Fruit fly (Drosophila melanogaster) whole organism: ENCODE results near the gene osy.

Source experiments
- CG8478 ChIP-seq: fragments of >200 bp; optimal IDR thresholded peaks from 2 replicates; lab custom pipeline; 2018; ENCODE audit warnings: inconsistent platforms
- Dll ChIP-seq: fragments of >200 bp; optimal IDR thresholded peaks from 2 replicates; lab custom pipeline; 2017
- EcR ChIP-seq, 2 experiments: fragments of >200 bp; optimal IDR thresholded peaks; 2 replicates each; lab custom pipeline; 2017; ENCODE audit warnings: missing biosample characterization in 2 of 2, missing genetic modification characterization in 2 of 2, missing genetic modification reagents in 2 of 2
- pan ChIP-seq: fragments of >200 bp; optimal IDR thresholded peaks from 2 replicates; lab custom pipeline; 2017
- psq ChIP-seq: fragments of >200 bp; optimal IDR thresholded peaks from 2 replicates; lab custom pipeline; 2017
- usp ChIP-seq: fragments of >200 bp; optimal IDR thresholded peaks from 2 replicates; lab custom pipeline; 2017; ENCODE audit warnings: missing biosample characterization, missing genetic modification characterization, mixed read lengths

The osy gene

dm6 chr3R:26318116-26318515 is at the start of gene osy:
TSS of gene osy (plus strand) at chr3R:26318355.
- TF ChIP-seq EcR (GFP tag; optimal IDR thresholded peaks at IDR 0.05; lab: Kevin White, UChicago) (no peak), Dll (no peak), usp (GFP tag; lab: Kevin White, UChicago) (no peak), CG8478 (lab: Kevin White, UChicago) (no peak), pan (no peak), psq (lab: Kevin White, UChicago) (no peak)

DNA sequence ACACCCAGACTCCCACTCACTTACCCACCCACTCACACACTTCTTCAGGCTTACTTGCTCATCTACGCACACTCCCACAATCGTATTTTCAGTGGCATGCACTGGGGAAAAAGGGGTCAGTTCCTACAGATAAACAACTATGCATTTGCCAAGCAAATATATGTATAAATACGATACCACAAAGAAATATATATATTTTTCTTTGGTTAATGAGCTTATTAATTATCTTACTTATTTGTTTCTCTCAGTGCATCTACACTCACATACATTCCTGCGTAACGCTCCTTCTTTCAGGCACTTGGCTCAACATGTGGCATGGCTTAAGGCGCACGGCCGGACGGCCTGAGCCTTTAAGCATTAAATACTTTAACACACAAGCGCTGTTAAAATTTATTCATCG is 37.8 kb upstream of the osy start:
- TF ChIP-seq Dll (no peak), EcR (GFP tag; optimal IDR thresholded peaks at IDR 0.05; lab: Kevin White, UChicago) (no peak), CG8478 (lab: Kevin White, UChicago) (no peak), psq (lab: Kevin White, UChicago) (no peak), usp (GFP tag; lab: Kevin White, UChicago) (no peak), pan (no peak)

- TF ChIP-seq pan (no peak), EcR (GFP tag; optimal IDR thresholded peaks at IDR 0.05; lab: Kevin White, UChicago) (peak in 1 of 2 experiments; percentile 20)
Observed at dm6 chr3R:26318857-26319256, 702 bp downstream of the osy start.

DNA sequence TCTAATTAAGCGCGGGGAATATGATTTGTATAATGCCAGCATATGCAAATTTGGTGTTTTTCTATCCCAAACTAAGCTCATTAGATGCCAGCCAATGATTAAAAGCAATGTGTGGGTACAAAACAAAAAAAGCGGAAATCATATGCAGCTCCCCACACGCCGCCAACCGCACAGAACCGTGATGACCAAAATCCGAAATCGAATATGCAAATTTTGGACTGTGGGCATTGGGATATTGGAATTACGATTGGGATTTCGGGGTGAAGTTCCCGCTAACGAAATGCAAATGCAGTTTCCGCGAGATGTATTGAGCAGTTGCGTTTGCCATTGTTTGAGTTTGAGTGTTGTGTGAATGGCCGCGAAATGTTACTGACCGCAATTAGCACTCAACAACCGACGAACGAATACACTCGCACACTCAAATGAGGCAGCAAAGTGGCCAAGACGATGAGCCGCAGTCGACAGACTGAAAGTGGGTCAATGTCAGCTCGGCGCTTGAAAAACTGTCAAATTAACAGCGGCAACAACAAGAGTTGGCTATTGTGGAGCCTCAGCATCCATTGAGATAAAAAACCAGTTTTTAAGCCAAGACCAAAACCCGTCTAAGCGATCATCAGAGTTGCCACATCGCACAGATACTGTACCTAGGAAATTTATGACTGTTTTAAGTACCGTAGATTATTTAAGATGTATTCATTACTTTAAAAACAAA is 13.9 kb downstream of the osy start:
- TF ChIP-seq EcR (GFP tag; optimal IDR thresholded peaks at IDR 0.05; lab: Kevin White, UChicago) (no peak), usp (GFP tag; lab: Kevin White, UChicago) (no peak), CG8478 (lab: Kevin White, UChicago) (no peak), Dll (no peak), pan (no peak)

- TF ChIP-seq psq (lab: Kevin White, UChicago) (no peak), EcR (GFP tag; optimal IDR thresholded peaks at IDR 0.05; lab: Kevin White, UChicago) (no peak), pan (no peak), usp (GFP tag; lab: Kevin White, UChicago) (no peak), CG8478 (lab: Kevin White, UChicago) (no peak), Dll (no peak)
Observed at dm6 chr3R:26333319-26333718, 15.2 kb downstream of the osy start.

- no peak for TF ChIP-seq CG8478 (lab: Kevin White, UChicago)
- TF ChIP-seq EcR (GFP tag; optimal IDR thresholded peaks at IDR 0.05; lab: Kevin White, UChicago) = no peak
Observed at dm6 chr3R:26345373-26345772, 27.2 kb downstream of the osy start, which contains the start of gene Nil. TSS of gene Nil (minus strand) at chr3R:26345473.

- no peak for TF ChIP-seq Dll
Observed at dm6 chr3R:26403556-26403955, 85.4 kb downstream of the osy start, which contains the start of gene ppk15. TSS of gene ppk15 (minus strand) at chr3R:26403656.

- TF ChIP-seq usp (GFP tag; lab: Kevin White, UChicago) (no peak), psq (lab: Kevin White, UChicago) (no peak), Dll (no peak)
Observed at dm6 chr3R:26409780-26410179, 91.6 kb downstream of the osy start.
